Worm (Caenorhabditis elegans): Measurements from ENCODE around the gene F10E7.2.
A peak's percentile ranks its signal among the peaks of the same experiment; 100 is the strongest.

F10E7.2 gene

ce11 chrII:7099231-7099630 lies 22.8 kb upstream of the F10E7.2 start:
- 0 out of 2 replicates have a peak, but pooled peaks have one; percentile 50 for TF ChIP-seq Y53G8AR.9 (GFP tag; conservative IDR thresholded peaks at IDR 0.05)
- no peak for TF ChIP-seq madf-8 (GFP tag; conservative IDR thresholded peaks at IDR 0.05)
- TF ChIP-seq ceh-40 (GFP tag; IDR thresholded peaks at IDR 0.05) = no peak
- TF ChIP-seq xnd-1 (tag; optimal IDR thresholded peaks at IDR 0.05) = no peak
- TF ChIP-seq hmg-1.2 (GFP tag; IDR thresholded peaks at IDR 0.05) = 0 out of 2 replicates have a peak, but pooled peaks have one; percentile 7
- no peak for TF ChIP-seq egrh-3 (GFP tag; IDR thresholded peaks at IDR 0.05)
- no peak for TF ChIP-seq hlh-26 (GFP tag; conservative IDR thresholded peaks at IDR 0.05)
- peak; percentile 53 for TF ChIP-seq him-1 (tag; optimal IDR thresholded peaks at IDR 0.05)
- TF ChIP-seq nfya-2 (GFP tag; IDR thresholded peaks at IDR 0.05) = no peak
- TF ChIP-seq madf-3 (GFP tag; IDR thresholded peaks at IDR 0.05) = peak; percentile 64; the same call in 1 of the 2 replicates

- TF ChIP-seq zim-3 (tag; optimal IDR thresholded peaks at IDR 0.05) (peak; percentile 19), xnd-1 (tag; optimal IDR thresholded peaks at IDR 0.05) (peak; percentile 10), nhr-120 (GFP tag; IDR thresholded peaks at IDR 0.05) (no peak), attf-6 (GFP tag; IDR thresholded peaks at IDR 0.05) (no peak), lin-40 (tag; optimal IDR thresholded peaks at IDR 0.05) (no peak), B0336.3 (GFP tag; IDR thresholded peaks at IDR 0.05) (no peak; the same call in 1 of the 2 replicates), snpc-3.4 (tag; optimal IDR thresholded peaks at IDR 0.05) (no peak), rec-8 (tag; optimal IDR thresholded peaks at IDR 0.05) (no peak), tbp1 (GFP tag; optimal IDR thresholded peaks at IDR 0.05) (no peak), ekl-4 (GFP tag; IDR thresholded peaks at IDR 0.05) (no peak; the same call in 1 of the 2 replicates), die-1 (tag; optimal IDR thresholded peaks at IDR 0.05) (no peak), T26A5.8 (tag; optimal IDR thresholded peaks at IDR 0.05) (no peak), tbx-9 (tag; optimal IDR thresholded peaks at IDR 0.05; ENCODE audit: borderline replicate concordance) (no peak), K11D2.4 (GFP tag; IDR thresholded peaks at IDR 0.05) (0 out of 2 replicates have a peak, but pooled peaks have one; percentile 21), rpc-1 (optimal IDR thresholded peaks at IDR 0.05) (no peak), rpc-1 (tag; optimal IDR thresholded peaks at IDR 0.05) (no peak), let-607 (tag; optimal IDR thresholded peaks at IDR 0.05) (peak in 1 of 2 experiments; percentile 26), madf-10 (tag; optimal IDR thresholded peaks at IDR 0.05) (peak; percentile 3), mes-4 (tag; optimal IDR thresholded peaks at IDR 0.05) (no peak), F55B11.4 (tag; optimal IDR thresholded peaks at IDR 0.05; ENCODE audit: borderline replicate concordance, insufficient read depth) (no peak), ceh-91 (GFP tag; IDR thresholded peaks at IDR 0.05) (no peak), egl-18 (GFP tag; IDR thresholded peaks at IDR 0.05) (no peak), hrde-1 (tag; optimal IDR thresholded peaks at IDR 0.05; ENCODE audit: borderline replicate concordance) (no peak), D2030.7 (GFP tag; IDR thresholded peaks at IDR 0.05) (no peak), athp-1 (tag; optimal IDR thresholded peaks at IDR 0.05) (no peak), ztf-18 (tag; optimal IDR thresholded peaks at IDR 0.05) (no peak), ets-4 (GFP tag; optimal IDR thresholded peaks at IDR 0.05) (no peak), atf-7 (tag; optimal IDR thresholded peaks at IDR 0.05) (no peak), C06A6.2 (GFP tag; conservative IDR thresholded peaks at IDR 0.05) (no peak), hsf-1 (GFP tag; IDR thresholded peaks at IDR 0.05) (no peak), F10E7.11 (tag; optimal IDR thresholded peaks at IDR 0.05) (no peak), ztf-28 (GFP tag; IDR thresholded peaks at IDR 0.05) (no peak), nfya-1 (tag; optimal IDR thresholded peaks at IDR 0.05; ENCODE audit: borderline replicate concordance, insufficient read depth) (no peak), ztf-6 (GFP tag; IDR thresholded peaks at IDR 0.05) (no peak), pha-4 (tag; optimal IDR thresholded peaks at IDR 0.05) (no peak), hmg-20 (GFP tag; IDR thresholded peaks at IDR 0.05) (no peak), snpc-1.1 (tag; optimal IDR thresholded peaks at IDR 0.05; ENCODE audit: insufficient read depth) (no peak), ceh-40 (GFP tag; IDR thresholded peaks at IDR 0.05) (no peak), ccch-3 (GFP tag; optimal IDR thresholded peaks at IDR 0.05) (no peak)
Measured at ce11 chrII:7100838-7101237, 21.2 kb upstream of the F10E7.2 start, which contains the start of gene mmaa-1. Gene mmaa-1, minus strand, starts transcription at chrII:7101165.
